Fruit fly (Drosophila melanogaster) whole organism, adult: ENCODE data around the gene eIF3f1.

Experiments used
- cic ChIP-seq: fragments of 200-800 bp; sonication (Bioruptor generic); optimal IDR thresholded peaks from 2 replicates; lab custom pipeline; 2017; ENCODE audit warnings: missing biosample characterization, mild to moderate bottlenecking, missing genetic modification characterization, moderate library complexity
- cnc ChIP-seq, 2 experiments: fragments of >200 bp; optimal IDR thresholded peaks; 2 replicates each; lab custom pipeline; 2017
- kay ChIP-seq: fragments of 200-800 bp; sonication (Bioruptor generic); peaks from one replicate; lab custom pipeline; 2016; ENCODE audit warnings: missing biosample characterization, missing genetic modification characterization, borderline replicate concordance

- TF ChIP-seq cic (GFP tag; lab: Kevin White, UChicago) = no peak
- TF ChIP-seq kay = no peak
- no peak for TF ChIP-seq cnc (optimal IDR thresholded peaks at IDR 0.05; lab: Kevin White, UChicago)
Measured at dm6 chr3R:4728448-4728847, 14.5 kb upstream of the eIF3f1 start.
